Fruit fly (Drosophila melanogaster) whole organism, embryonic: Measurements from ENCODE around the gene MEP-1.

Experiments
- CG14441 ChIP-seq: fragments of 200-800 bp; sonication (Bioruptor generic); IDR thresholded peaks from 2 replicates; pipeline ENCODE4 v1.3.6; 2022; ENCODE audit warnings: missing biosample characterization, missing genetic modification characterization
- CG15479 ChIP-seq: fragments of 200-800 bp; sonication (Bioruptor generic); optimal IDR thresholded peaks from 3 replicates; lab custom pipeline; 2019; ENCODE audit warnings: missing biosample characterization, mild to moderate bottlenecking, missing genetic modification characterization, moderate library complexity
- CG6175 ChIP-seq: fragments of 200-800 bp; sonication (Bioruptor generic); IDR thresholded peaks from 3 replicates; pipeline ENCODE4 v1.3.6; 2022; ENCODE audit warnings: missing biosample characterization, missing genetic modification characterization
- Optix ChIP-seq: fragments of 200-800 bp; sonication (Bioruptor generic); IDR thresholded peaks from 3 replicates; pipeline ENCODE4 v1.3.6; 2022; ENCODE audit warnings: missing biosample characterization, missing genetic modification characterization

- no peak for TF ChIP-seq Optix (GFP tag; lab: Robert Waterston, UW)
- TF ChIP-seq CG15479 (GFP tag; lab: Kevin White, UChicago): no peak
- TF ChIP-seq CG6175 (GFP tag; lab: Robert Waterston, UW): no peak
- no peak for TF ChIP-seq CG14441 (GFP tag; lab: Robert Waterston, UW)
These were observed at the start of gene MEP-1, which contains the start of gene CG42245 for dm6 chr3L:2631406-2631805.
